Worm (Caenorhabditis elegans) whole organism, young adult: ENCODE results near the gene C13F10.1.

Experiments
- B0019.2 ChIP-seq: fragments of 200-800 bp; sonication (Bioruptor generic); conservative IDR thresholded peaks from 2 replicates; pipeline ENCODE4 v1.3.6; 2022; ENCODE audit warnings: missing genetic modification reagents, missing genetic modification characterization, missing compliant biosample characterization
- B0035.1 ChIP-seq: sonication (generic microtip); optimal IDR thresholded peaks from 2 replicates; lab custom pipeline; 2016; ENCODE audit warnings: missing genetic modification characterization, mild to moderate bottlenecking, missing compliant biosample characterization, missing genotype, missing genetic modification reagents
- C06A6.2 ChIP-seq: fragments of 200-800 bp; sonication (Bioruptor generic); conservative IDR thresholded peaks from 2 replicates; pipeline ENCODE4 v1.3.6; 2022; ENCODE audit warnings: missing genetic modification characterization, missing compliant biosample characterization
- F10E7.11 ChIP-seq: sonication (generic microtip); optimal IDR thresholded peaks from 2 replicates; lab custom pipeline; 2017; ENCODE audit warnings: mild to moderate bottlenecking, missing genetic modification characterization, moderate library complexity, missing compliant biosample characterization
- F22D6.2 ChIP-seq: sonication (generic microtip); optimal IDR thresholded peaks from 2 replicates; lab custom pipeline; 2016; ENCODE audit warnings: mild to moderate bottlenecking, missing genetic modification characterization, missing compliant biosample characterization
- F37B4.10 ChIP-seq: fragments of 200-800 bp; sonication (Bioruptor generic); IDR thresholded peaks from 2 replicates; pipeline ENCODE4 v1.3.6; 2022; ENCODE audit warnings: missing genetic modification characterization, missing compliant biosample characterization
- F49E8.2 ChIP-seq: sonication (generic microtip); optimal IDR thresholded peaks from 3 replicates; lab custom pipeline; 2017; ENCODE audit warnings: missing genetic modification characterization, mild to moderate bottlenecking, missing compliant biosample characterization, antibody characterized with exemption, moderate library complexity; ENCODE audit not compliant: insufficient read depth
- K11D2.4 ChIP-seq: fragments of 200-800 bp; sonication (Bioruptor generic); IDR thresholded peaks from 2 replicates; pipeline ENCODE4 v1.3.6; 2022; ENCODE audit warnings: missing genetic modification reagents, missing genetic modification characterization, missing compliant biosample characterization
- K12H6.12 ChIP-seq: fragments of 200-800 bp; sonication (Bioruptor generic); optimal IDR thresholded peaks from 2 replicates; lab custom pipeline; 2018; ENCODE audit warnings: mild to moderate bottlenecking, missing genetic modification characterization, missing compliant biosample characterization
- T07F8.4 ChIP-seq: sonication (generic microtip); optimal IDR thresholded peaks from 2 replicates; lab custom pipeline; 2016; ENCODE audit warnings: mild to moderate bottlenecking, missing genetic modification characterization, moderate library complexity, missing compliant biosample characterization
- T26A5.8 ChIP-seq: sonication (generic microtip); optimal IDR thresholded peaks from 2 replicates; lab custom pipeline; 2016; ENCODE audit warnings: missing genetic modification characterization, missing compliant biosample characterization
- Y56A3A.18 ChIP-seq: fragments of 200-800 bp; sonication (Bioruptor generic); IDR thresholded peaks from 2 replicates; pipeline ENCODE4 v1.3.6; 2022; ENCODE audit warnings: missing genetic modification reagents, missing genetic modification characterization, missing compliant biosample characterization
- Y67H2A.10 ChIP-seq: fragments of 200-800 bp; sonication (Bioruptor generic); conservative IDR thresholded peaks from 2 replicates; pipeline ENCODE4 v1.3.6; 2022; ENCODE audit warnings: missing genetic modification reagents, missing genetic modification characterization, missing compliant biosample characterization
- aptf-2 ChIP-seq: fragments of 200-800 bp; sonication (Bioruptor generic); conservative IDR thresholded peaks from 2 replicates; pipeline ENCODE4 v1.3.6; 2022; ENCODE audit warnings: missing genetic modification reagents, missing genetic modification characterization, missing compliant biosample characterization
- atf-7 ChIP-seq: sonication (generic microtip); optimal IDR thresholded peaks from 2 replicates; lab custom pipeline; 2017; ENCODE audit warnings: mild to moderate bottlenecking, missing genetic modification characterization, missing compliant biosample characterization
- attf-3 ChIP-seq: fragments of 200-800 bp; sonication (Bioruptor generic); conservative IDR thresholded peaks from 2 replicates; pipeline ENCODE4 v1.3.6; 2022; ENCODE audit warnings: missing genetic modification reagents, missing genetic modification characterization, missing compliant biosample characterization
- cebp-2 ChIP-seq: fragments of 200-800 bp; sonication (Bioruptor generic); IDR thresholded peaks from 2 replicates; pipeline ENCODE4 v1.3.6; 2022; ENCODE audit warnings: missing genetic modification characterization, missing compliant biosample characterization
- ceh-100 ChIP-seq: fragments of 200-800 bp; sonication (Bioruptor generic); IDR thresholded peaks from 2 replicates; pipeline ENCODE4 v1.3.6; 2022; ENCODE audit warnings: missing genetic modification reagents, missing genetic modification characterization, missing compliant biosample characterization
- ceh-79 ChIP-seq: sonication (generic microtip); optimal IDR thresholded peaks from 2 replicates; lab custom pipeline; 2017; ENCODE audit warnings: mild to moderate bottlenecking, missing genetic modification characterization, missing compliant biosample characterization
- die-1 ChIP-seq: sonication (generic microtip); optimal IDR thresholded peaks from 2 replicates; lab custom pipeline; 2016; ENCODE audit warnings: missing genotype, mild to moderate bottlenecking, missing genetic modification characterization, missing compliant biosample characterization
- fkh-3 ChIP-seq: sonication (generic microtip); optimal IDR thresholded peaks from 2 replicates; lab custom pipeline; 2016; ENCODE audit warnings: mild to moderate bottlenecking, missing genetic modification characterization, missing compliant biosample characterization
- gei-17 ChIP-seq: fragments of 200-800 bp; sonication (Bioruptor generic); optimal IDR thresholded peaks from 2 replicates; lab custom pipeline; 2018; ENCODE audit warnings: mild to moderate bottlenecking, missing genetic modification characterization, missing compliant biosample characterization
- hmg-1.2 ChIP-seq: fragments of 200-800 bp; sonication (Bioruptor generic); IDR thresholded peaks from 2 replicates; pipeline ENCODE4 v1.3.6; 2022; ENCODE audit warnings: missing genetic modification reagents, missing genetic modification characterization, missing compliant biosample characterization
- hmg-20 ChIP-seq: fragments of 200-800 bp; sonication (Bioruptor generic); IDR thresholded peaks from 2 replicates; pipeline ENCODE4 v1.3.6; 2022; ENCODE audit warnings: missing genetic modification reagents, missing genetic modification characterization, missing compliant biosample characterization
- lag-1 ChIP-seq: fragments of 200-800 bp; sonication (Bioruptor generic); IDR thresholded peaks from 2 replicates; pipeline ENCODE4 v1.3.6; 2022; ENCODE audit warnings: missing genetic modification reagents, missing genetic modification characterization, missing compliant biosample characterization
- lsy-27 ChIP-seq: sonication (generic microtip); optimal IDR thresholded peaks from 2 replicates; lab custom pipeline; 2017; ENCODE audit warnings: missing genetic modification characterization, mild to moderate bottlenecking, missing compliant biosample characterization, antibody characterized with exemption, missing genotype, borderline replicate concordance; ENCODE audit not compliant: insufficient read depth
- madf-6 ChIP-seq: fragments of 200-800 bp; sonication (Bioruptor generic); IDR thresholded peaks from 2 replicates; pipeline ENCODE4 v1.3.6; 2022; ENCODE audit warnings: missing genetic modification reagents, missing genetic modification characterization, missing compliant biosample characterization
- mcd-1 ChIP-seq: fragments of 200-800 bp; sonication (Bioruptor generic); IDR thresholded peaks from 2 replicates; pipeline ENCODE4 v1.3.6; 2022; ENCODE audit warnings: missing genetic modification reagents, missing genetic modification characterization, missing compliant biosample characterization
- mes-4 ChIP-seq: sonication (generic microtip); optimal IDR thresholded peaks from 2 replicates; lab custom pipeline; 2016; ENCODE audit warnings: missing genotype, missing genetic modification characterization, missing compliant biosample characterization
- mxl-1 ChIP-seq: sonication (generic microtip); optimal IDR thresholded peaks from 2 replicates; lab custom pipeline; 2016; ENCODE audit warnings: missing genetic modification characterization, missing compliant biosample characterization
- nhr-179 ChIP-seq: sonication (generic microtip); optimal IDR thresholded peaks from 2 replicates; lab custom pipeline; 2016; ENCODE audit warnings: mild to moderate bottlenecking, missing genetic modification characterization, missing compliant biosample characterization
- nhr-90 ChIP-seq: sonication (generic microtip); optimal IDR thresholded peaks from 2 replicates; lab custom pipeline; 2016; ENCODE audit warnings: missing genotype, mild to moderate bottlenecking, missing genetic modification characterization, missing compliant biosample characterization
- sdz-38 ChIP-seq: sonication (generic microtip); optimal IDR thresholded peaks from 2 replicates; lab custom pipeline; 2016; ENCODE audit warnings: missing genotype, missing genetic modification characterization, missing compliant biosample characterization
- snpc-4 ChIP-seq, 5 experiments: fragments of 150-350 bp in 1 of 5; sonication (generic microtip) in 4 of 5; optimal IDR thresholded peaks; 2 replicates each; lab custom pipeline; 2014 to 2018; ENCODE audit warnings: missing genetic modification characterization in 5 of 5, missing biosample characterization in 3 of 5, antibody characterized with exemption in 2 of 5, mild to moderate bottlenecking in 2 of 5, missing compliant biosample characterization in 2 of 5, missing genotype in 2 of 5, moderate library complexity in 2 of 5, missing genetic modification reagents in 1 of 5
- sptf-2 ChIP-seq: fragments of 200-800 bp; sonication (Bioruptor generic); optimal IDR thresholded peaks from 2 replicates; lab custom pipeline; 2018; ENCODE audit warnings: mild to moderate bottlenecking, missing genetic modification characterization, missing compliant biosample characterization
- zfh-2 ChIP-seq: fragments of 200-800 bp; sonication (Bioruptor generic); conservative IDR thresholded peaks from 2 replicates; pipeline ENCODE4 v1.3.6; 2022; ENCODE audit warnings: missing genetic modification reagents, missing genetic modification characterization, missing compliant biosample characterization
- ztf-26 ChIP-seq: sonication (generic microtip); optimal IDR thresholded peaks from 2 replicates; lab custom pipeline; 2017; ENCODE audit warnings: missing genetic modification characterization, missing compliant biosample characterization
- ztf-3 ChIP-seq: fragments of 200-800 bp; sonication (Bioruptor generic); optimal IDR thresholded peaks from 2 replicates; lab custom pipeline; 2018; ENCODE audit warnings: mild to moderate bottlenecking, missing genetic modification characterization, missing compliant biosample characterization

The C13F10.1 gene

DNA sequence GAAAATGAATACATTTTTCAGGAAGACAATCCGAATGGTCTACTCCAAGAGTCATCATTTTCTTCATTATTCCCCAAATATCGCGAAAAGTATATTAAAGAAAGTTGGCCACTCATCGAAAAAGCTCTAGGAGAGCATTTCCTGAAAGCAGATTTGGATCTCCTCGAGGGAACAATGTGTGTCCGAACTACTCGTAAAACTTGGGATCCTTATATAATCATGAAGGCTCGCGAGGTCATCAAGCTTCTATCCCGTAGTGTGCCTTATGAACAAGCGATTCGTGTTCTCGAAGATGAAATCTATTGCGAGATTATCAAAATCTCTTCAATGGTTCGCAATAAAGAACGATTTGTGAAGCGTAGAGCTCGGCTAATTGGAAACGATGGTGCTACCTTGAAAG is 7.6 kb downstream of the C13F10.1 start:
- TF ChIP-seq ztf-26 (tag; lab: Kevin White, UChicago): no peak
- TF ChIP-seq T07F8.4 (tag; lab: Kevin White, UChicago): no peak
- no peak for TF ChIP-seq ztf-3 (GFP tag; lab: Kevin White, UChicago)
- TF ChIP-seq lag-1 (GFP tag; lab: Robert Waterston, UW): no peak
- no peak for TF ChIP-seq fkh-3 (tag; lab: Kevin White, UChicago)
- TF ChIP-seq nhr-179 (tag; lab: Kevin White, UChicago): no peak
- TF ChIP-seq gei-17 (GFP tag; lab: Kevin White, UChicago): no peak
- no peak for TF ChIP-seq nhr-90 (tag; lab: Kevin White, UChicago)

DNA sequence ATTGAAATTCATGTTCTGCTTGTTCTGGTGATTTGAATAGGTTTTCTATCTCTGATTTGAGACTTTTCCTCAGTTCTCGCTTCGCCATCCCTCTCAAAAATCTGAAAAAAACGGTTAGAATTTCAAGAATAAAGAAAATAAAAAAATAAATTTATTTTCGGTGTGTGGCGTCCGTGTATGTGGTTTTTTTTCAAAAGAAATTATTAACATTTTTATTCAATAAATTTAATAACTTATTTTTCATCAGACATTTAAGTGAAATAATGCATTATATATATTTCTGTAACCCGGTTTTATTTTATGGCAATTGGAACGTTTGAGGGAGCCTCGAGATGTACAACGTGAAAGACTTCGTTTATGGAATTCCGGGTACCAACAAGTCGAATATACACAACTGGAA is 10.8 kb downstream of the C13F10.1 start, which contains the start of gene C05C8.5:
TSS of gene C05C8.5 (minus strand) at position 101 of the 400 bp plus-strand sequence.
- no peak for TF ChIP-seq T26A5.8 (tag; lab: Kevin White, UChicago)
- TF ChIP-seq sptf-2: no peak
- no peak for TF ChIP-seq snpc-4 (GFP tag; optimal IDR thresholded peaks at IDR 0.05; lab: Kevin White, UChicago)
- no peak for TF ChIP-seq snpc-4 (tag; optimal IDR thresholded peaks at IDR 0.05; lab: Kevin White, UChicago)
- TF ChIP-seq Y67H2A.10 (GFP tag; lab: Robert Waterston, UW): no peak
- no peak for TF ChIP-seq K11D2.4 (GFP tag; lab: Robert Waterston, UW)
- no peak for TF ChIP-seq cebp-2 (GFP tag; lab: Robert Waterston, UW)
- no peak for TF ChIP-seq Y56A3A.18 (GFP tag; lab: Robert Waterston, UW)
- TF ChIP-seq F49E8.2 (tag; lab: Kevin White, UChicago): no peak
- no peak for TF ChIP-seq F37B4.10 (GFP tag; lab: Robert Waterston, UW)
- TF ChIP-seq mcd-1: no peak
- no peak for TF ChIP-seq ceh-100
- TF ChIP-seq hmg-20 (GFP tag; lab: Robert Waterston, UW): no peak
- no peak for TF ChIP-seq attf-3
- no peak for TF ChIP-seq K12H6.12 (tag; lab: Kevin White, UChicago)
- TF ChIP-seq ceh-79 (tag; lab: Kevin White, UChicago): no peak
- no peak for TF ChIP-seq atf-7 (tag; lab: Kevin White, UChicago)

DNA sequence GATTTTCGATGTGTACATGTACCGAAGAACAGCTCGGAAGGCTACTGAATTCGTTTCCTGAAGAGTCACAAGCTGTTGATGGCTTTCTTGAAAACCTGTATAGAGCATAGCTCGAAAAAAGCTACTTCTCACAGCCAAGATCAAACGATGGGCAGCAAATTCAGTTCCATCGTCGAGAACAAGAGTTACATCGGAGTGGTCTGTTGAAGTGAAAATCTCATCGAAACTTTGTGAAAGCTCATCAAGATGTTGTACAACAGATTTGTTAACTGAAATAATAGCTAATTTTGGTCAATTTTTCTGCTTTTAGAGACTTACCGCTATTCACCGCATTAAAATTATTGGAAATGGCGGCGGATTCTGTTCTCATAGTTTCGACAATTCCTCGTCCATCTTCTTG is 12.8 kb downstream of the C13F10.1 start:
- TF ChIP-seq F22D6.2 (tag; lab: Kevin White, UChicago): no peak
- TF ChIP-seq sdz-38 (tag; lab: Kevin White, UChicago): no peak
- no peak for TF ChIP-seq C06A6.2 (GFP tag; lab: Robert Waterston, UW)
- TF ChIP-seq mxl-1 (tag; lab: Kevin White, UChicago): no peak
- TF ChIP-seq hmg-1.2 (GFP tag; lab: Robert Waterston, UW): no peak
- no peak for TF ChIP-seq zfh-2 (GFP tag; lab: Robert Waterston, UW)
- TF ChIP-seq F10E7.11 (tag; lab: Kevin White, UChicago): no peak
- TF ChIP-seq K12H6.12 (tag; lab: Kevin White, UChicago): no peak
- TF ChIP-seq T07F8.4 (tag; lab: Kevin White, UChicago): no peak
- no peak for TF ChIP-seq lsy-27
- no peak for TF ChIP-seq B0035.1
- no peak for TF ChIP-seq mes-4 (tag; lab: Kevin White, UChicago)
- no peak for TF ChIP-seq die-1
- no peak for TF ChIP-seq madf-6 (GFP tag; lab: Robert Waterston, UW)
- no peak for TF ChIP-seq lag-1 (GFP tag; lab: Robert Waterston, UW)
- TF ChIP-seq B0019.2: no peak
- no peak for TF ChIP-seq aptf-2 (GFP tag; lab: Robert Waterston, UW)
